Fruit fly (Drosophila melanogaster): Measurements from ENCODE around the gene GstD6.
A peak's percentile ranks its signal among the peaks of the same experiment; 100 is the strongest.

Gene GstD6

DNA sequence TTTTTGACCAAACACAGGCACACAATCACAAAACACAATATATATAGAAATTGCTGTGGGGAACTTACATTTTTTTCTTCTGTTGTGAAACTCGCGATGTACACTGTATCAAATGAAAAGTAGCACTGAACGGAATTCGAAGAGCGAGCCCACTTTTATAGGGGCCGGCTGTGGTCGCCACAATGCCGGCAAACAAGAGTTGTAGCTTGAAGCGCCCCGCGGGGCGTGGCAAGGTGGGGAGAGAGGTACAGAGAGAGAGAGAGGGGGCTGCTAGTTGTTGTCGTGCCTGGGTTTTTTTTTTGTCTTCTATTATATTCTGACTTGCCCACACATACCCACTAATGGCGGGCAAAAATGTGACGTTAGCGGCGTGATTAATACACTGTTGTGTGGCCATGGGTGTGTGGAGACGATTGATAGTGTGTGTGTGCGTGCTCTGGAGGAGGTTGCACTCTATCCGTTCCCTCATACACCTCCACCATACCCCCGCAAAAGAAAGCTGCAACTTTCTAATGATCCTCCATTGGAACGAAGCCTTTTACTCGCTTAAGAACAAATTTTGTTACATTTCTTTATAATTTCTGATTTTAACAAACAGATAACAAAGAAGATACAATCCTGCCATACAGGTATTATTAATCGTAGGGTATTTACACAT is 7.7 kb upstream of the GstD6 start, which contains the start of gene GstD1 (continued):
- TF ChIP-seq hbn (GFP tag; IDR thresholded peaks at IDR 0.05; ENCODE audit: partially characterized antibody): no peak
- TF ChIP-seq kni (GFP tag; optimal IDR thresholded peaks at IDR 0.05): peak; percentile 39
- peak; percentile 6 for TF ChIP-seq nau (GFP tag; optimal IDR thresholded peaks at IDR 0.05)
- peak; percentile 76 for TF ChIP-seq CG32772 (GFP tag; IDR thresholded peaks at IDR 0.05)
- no peak for TF ChIP-seq bowl (GFP tag; IDR thresholded peaks at IDR 0.05)
- peak; percentile 45; the same call in 1 of the 2 replicates for TF ChIP-seq CG42726 (GFP tag; IDR thresholded peaks at IDR 0.05; ENCODE audit: partially characterized antibody)
- TF ChIP-seq Dref (GFP tag; IDR thresholded peaks at IDR 0.05): no peak
- TF ChIP-seq CG8944 (GFP tag; optimal IDR thresholded peaks at IDR 0.05): peak; percentile 23
- TF ChIP-seq Gug (GFP tag; IDR thresholded peaks at IDR 0.05): no peak
- no peak for TF ChIP-seq CG13296 (GFP tag; optimal IDR thresholded peaks at IDR 0.05)
- no peak for TF ChIP-seq CG5180 (GFP tag; optimal IDR thresholded peaks at IDR 0.05)
- no peak for TF ChIP-seq CG6272 (GFP tag; IDR thresholded peaks at IDR 0.05)
- TF ChIP-seq CG2199 (GFP tag; IDR thresholded peaks at IDR 0.05): peak; percentile 90; the same call in 2 of the 3 replicates
- TF ChIP-seq ttk (GFP tag; IDR thresholded peaks at IDR 0.05): 0 out of 2 replicates have a peak, but pooled peaks have one; percentile 23
- no peak for TF ChIP-seq corto (GFP tag; optimal IDR thresholded peaks at IDR 0.05)
- peak; percentile 54 for TF ChIP-seq nmo (GFP tag; optimal IDR thresholded peaks at IDR 0.05)
- peak; percentile 38 for TF ChIP-seq Fer1 (GFP tag; optimal IDR thresholded peaks at IDR 0.05)
- peak; percentile 8 for TF ChIP-seq ATbp (GFP tag; optimal IDR thresholded peaks at IDR 0.05)
- no peak for TF ChIP-seq Mrtf (GFP tag; IDR thresholded peaks at IDR 0.05)
- no peak for TF ChIP-seq eyg (GFP tag; optimal IDR thresholded peaks at IDR 0.05)
- peak; percentile 84 for TF ChIP-seq Med (GFP tag)
- TF ChIP-seq gcm2 (GFP tag; optimal IDR thresholded peaks at IDR 0.05): no peak
- peak; percentile 66 for TF ChIP-seq ERR (GFP tag; optimal IDR thresholded peaks at IDR 0.05)
- TF ChIP-seq Poxn (GFP tag; IDR thresholded peaks at IDR 0.05): no peak
- no peak for TF ChIP-seq CG3407 (GFP tag; optimal IDR thresholded peaks at IDR 0.05)
- 0 out of 2 replicates have a peak, but pooled peaks have one; percentile 25 for TF ChIP-seq E2f2 (GFP tag; IDR thresholded peaks at IDR 0.05)
- no peak for TF ChIP-seq CG30020 (tag; optimal IDR thresholded peaks at IDR 0.05)
- TF ChIP-seq CG15479 (GFP tag; optimal IDR thresholded peaks at IDR 0.05): no peak
- peak; percentile 45; the same call in 1 of the 3 replicates for TF ChIP-seq CG7963 (GFP tag; IDR thresholded peaks at IDR 0.05; ENCODE audit: partially characterized antibody)
- peak; percentile 47 for TF ChIP-seq cwo (GFP tag; optimal IDR thresholded peaks at IDR 0.05)
- peak; percentile 32 for TF ChIP-seq CG10267 (tag; optimal IDR thresholded peaks at IDR 0.05)
- TF ChIP-seq tx (GFP tag; optimal IDR thresholded peaks at IDR 0.05): no peak
- TF ChIP-seq CG6854 (GFP tag; optimal IDR thresholded peaks at IDR 0.05): no peak
- no peak for TF ChIP-seq CG7372 (GFP tag; IDR thresholded peaks at IDR 0.05)
- no peak for TF ChIP-seq CTCF (GFP tag; optimal IDR thresholded peaks at IDR 0.05)

- TF ChIP-seq Fer1 (GFP tag; optimal IDR thresholded peaks at IDR 0.05) (no peak), CG31224 (GFP tag; IDR thresholded peaks at IDR 0.05) (no peak), grau (tag; optimal IDR thresholded peaks at IDR 0.05) (no peak), sens (GFP tag) (peak; percentile 69), D19B (GFP tag; optimal IDR thresholded peaks at IDR 0.05) (no peak), fd96Cb (tag; optimal IDR thresholded peaks at IDR 0.05) (no peak), CG7928 (GFP tag; optimal IDR thresholded peaks at IDR 0.05) (no peak), CG9797 (GFP tag; optimal IDR thresholded peaks at IDR 0.05) (no peak), sim (GFP tag; IDR thresholded peaks at IDR 0.05) (no peak), rib (GFP tag; IDR thresholded peaks at IDR 0.05) (no peak), NK7.1 (GFP tag; optimal IDR thresholded peaks at IDR 0.05) (no peak), sr (GFP tag; IDR thresholded peaks at IDR 0.05) (no peak), dmrt11E (tag; optimal IDR thresholded peaks at IDR 0.05) (no peak), luna (GFP tag; optimal IDR thresholded peaks at IDR 0.05) (no peak), CG4820 (GFP tag; optimal IDR thresholded peaks at IDR 0.05) (no peak), CG5245 (GFP tag; optimal IDR thresholded peaks at IDR 0.05) (no peak), Six4 (GFP tag; optimal IDR thresholded peaks at IDR 0.05) (no peak)
These were observed 6.9 kb upstream of the GstD6 start for dm6 chr3R:12369793-12370642.
